Worm (Caenorhabditis elegans) whole organism, young adult: Measurements from ENCODE around the gene Y34B4A.7.
A peak's percentile ranks its signal among the peaks of the same experiment; 100 is the strongest.

Experiments used
- B0019.2 ChIP-seq: fragments of 200-800 bp; sonication (Bioruptor generic); conservative IDR thresholded peaks from 2 replicates; pipeline ENCODE4 v1.3.6; 2022; ENCODE audit warnings: missing genetic modification reagents, missing genetic modification characterization, missing compliant biosample characterization
- C06A6.2 ChIP-seq: fragments of 200-800 bp; sonication (Bioruptor generic); conservative IDR thresholded peaks from 2 replicates; pipeline ENCODE4 v1.3.6; 2022; ENCODE audit warnings: missing genetic modification characterization, missing compliant biosample characterization
- F10E7.11 ChIP-seq: sonication (generic microtip); optimal IDR thresholded peaks from 2 replicates; lab custom pipeline; 2017; ENCODE audit warnings: mild to moderate bottlenecking, missing genetic modification characterization, moderate library complexity, missing compliant biosample characterization
- F37B4.10 ChIP-seq: fragments of 200-800 bp; sonication (Bioruptor generic); IDR thresholded peaks from 2 replicates; pipeline ENCODE4 v1.3.6; 2022; ENCODE audit warnings: missing genetic modification characterization, missing compliant biosample characterization
- F39B2.1 ChIP-seq: fragments of 200-800 bp; sonication (Bioruptor generic); IDR thresholded peaks from 2 replicates; pipeline ENCODE4 v1.3.6; 2022; ENCODE audit warnings: missing genetic modification reagents, missing genetic modification characterization, missing compliant biosample characterization
- F57A8.1 ChIP-seq: fragments of 200-800 bp; sonication (Bioruptor generic); optimal IDR thresholded peaks from 2 replicates; lab custom pipeline; 2018; ENCODE audit warnings: mild to moderate bottlenecking, missing genetic modification characterization, moderate library complexity, missing compliant biosample characterization
- K12H6.12 ChIP-seq: fragments of 200-800 bp; sonication (Bioruptor generic); optimal IDR thresholded peaks from 2 replicates; lab custom pipeline; 2018; ENCODE audit warnings: mild to moderate bottlenecking, missing genetic modification characterization, missing compliant biosample characterization
- Y56A3A.18 ChIP-seq: fragments of 200-800 bp; sonication (Bioruptor generic); IDR thresholded peaks from 2 replicates; pipeline ENCODE4 v1.3.6; 2022; ENCODE audit warnings: missing genetic modification reagents, missing genetic modification characterization, missing compliant biosample characterization
- Y67H2A.10 ChIP-seq: fragments of 200-800 bp; sonication (Bioruptor generic); conservative IDR thresholded peaks from 2 replicates; pipeline ENCODE4 v1.3.6; 2022; ENCODE audit warnings: missing genetic modification reagents, missing genetic modification characterization, missing compliant biosample characterization
- ama-1 ChIP-seq, 3 experiments: fragments of 150-350 bp in 1 of 3; sonication (generic microtip) in 2 of 3; optimal IDR thresholded peaks; 2 replicates each; lab custom pipeline; 2014 to 2018; ENCODE audit warnings: missing biosample characterization in 2 of 3, missing genetic modification characterization in 2 of 3, missing genetic modification reagents in 2 of 3
- attf-5 ChIP-seq: fragments of 200-800 bp; sonication (Bioruptor generic); optimal IDR thresholded peaks from 2 replicates; lab custom pipeline; 2018; ENCODE audit warnings: mild to moderate bottlenecking, missing genetic modification characterization, missing compliant biosample characterization
- ccch-3 ChIP-seq: fragments of 200-800 bp; sonication (Bioruptor generic); optimal IDR thresholded peaks from 2 replicates; lab custom pipeline; 2018; ENCODE audit warnings: mild to moderate bottlenecking, missing genetic modification characterization, missing compliant biosample characterization
- ceh-27 ChIP-seq: fragments of 200-800 bp; sonication (Bioruptor generic); optimal IDR thresholded peaks from 2 replicates; lab custom pipeline; 2018; ENCODE audit warnings: mild to moderate bottlenecking, missing genetic modification characterization, moderate library complexity, missing compliant biosample characterization
- ceh-40 ChIP-seq: fragments of 200-800 bp; sonication (Bioruptor generic); IDR thresholded peaks from 2 replicates; pipeline ENCODE4 v1.3.6; 2022; ENCODE audit warnings: missing genetic modification characterization, missing compliant biosample characterization
- ceh-58 ChIP-seq: fragments of 200-800 bp; sonication (Bioruptor generic); IDR thresholded peaks from 2 replicates; pipeline ENCODE4 v1.3.6; 2022; ENCODE audit warnings: missing genetic modification characterization, missing compliant biosample characterization
- ceh-91 ChIP-seq: fragments of 200-800 bp; sonication (Bioruptor generic); IDR thresholded peaks from 2 replicates; pipeline ENCODE4 v1.3.6; 2022; ENCODE audit warnings: missing genetic modification reagents, missing genetic modification characterization, missing compliant biosample characterization
- chd-7 ChIP-seq: sonication (generic microtip); optimal IDR thresholded peaks from 2 replicates; lab custom pipeline; 2016; ENCODE audit warnings: mild to moderate bottlenecking, missing genetic modification characterization, moderate library complexity, missing compliant biosample characterization
- dox-1 ChIP-seq: fragments of 200-800 bp; sonication (Bioruptor generic); IDR thresholded peaks from 2 replicates; pipeline ENCODE4 v1.3.6; 2022; ENCODE audit warnings: missing genetic modification reagents, missing genetic modification characterization, missing compliant biosample characterization
- dpff-1 ChIP-seq: sonication (generic microtip); optimal IDR thresholded peaks from 2 replicates; lab custom pipeline; 2017; ENCODE audit warnings: mild to moderate bottlenecking, missing genetic modification characterization, missing compliant biosample characterization
- efl-1 ChIP-seq: fragments of 150-350 bp; optimal IDR thresholded peaks from 2 replicates; lab custom pipeline; 2014; ENCODE audit warnings: missing biosample characterization, missing genetic modification reagents, missing genetic modification characterization
- egl-44 ChIP-seq: fragments of 200-800 bp; sonication (Bioruptor generic); IDR thresholded peaks from 2 replicates; pipeline ENCODE4 v1.3.6; 2022; ENCODE audit warnings: missing genetic modification reagents, missing genetic modification characterization, missing compliant biosample characterization
- gei-17 ChIP-seq: fragments of 200-800 bp; sonication (Bioruptor generic); optimal IDR thresholded peaks from 2 replicates; lab custom pipeline; 2018; ENCODE audit warnings: mild to moderate bottlenecking, missing genetic modification characterization, missing compliant biosample characterization
- hlh-12 ChIP-seq: sonication (generic microtip); optimal IDR thresholded peaks from 2 replicates; lab custom pipeline; 2016; ENCODE audit warnings: missing genetic modification characterization, missing compliant biosample characterization
- hmg-1.2 ChIP-seq: fragments of 200-800 bp; sonication (Bioruptor generic); IDR thresholded peaks from 2 replicates; pipeline ENCODE4 v1.3.6; 2022; ENCODE audit warnings: missing genetic modification reagents, missing genetic modification characterization, missing compliant biosample characterization
- hmg-20 ChIP-seq: fragments of 200-800 bp; sonication (Bioruptor generic); IDR thresholded peaks from 2 replicates; pipeline ENCODE4 v1.3.6; 2022; ENCODE audit warnings: missing genetic modification reagents, missing genetic modification characterization, missing compliant biosample characterization
- lin-26 ChIP-seq: fragments of 200-800 bp; sonication (Bioruptor generic); IDR thresholded peaks from 2 replicates; pipeline ENCODE4 v1.3.6; 2022; ENCODE audit warnings: missing genetic modification reagents, missing genetic modification characterization, missing compliant biosample characterization
- lin-35 ChIP-seq, 3 experiments: fragments of 150-350 bp in 2 of 3; sonication (generic microtip) in 1 of 3; optimal IDR thresholded peaks; 2 replicates each; lab custom pipeline; 2014 to 2018; ENCODE audit warnings: missing biosample characterization in 3 of 3, missing genetic modification characterization in 3 of 3, missing genetic modification reagents in 3 of 3
- madf-3 ChIP-seq: fragments of 200-800 bp; sonication (Bioruptor generic); IDR thresholded peaks from 2 replicates; pipeline ENCODE4 v1.3.6; 2022; ENCODE audit warnings: missing genetic modification reagents, missing genetic modification characterization, missing compliant biosample characterization
- madf-8 ChIP-seq: fragments of 200-800 bp; sonication (Bioruptor generic); conservative IDR thresholded peaks from 2 replicates; pipeline ENCODE4 v1.3.6; 2022; ENCODE audit warnings: missing genetic modification reagents, missing genetic modification characterization, missing compliant biosample characterization
- nfya-1 ChIP-seq: sonication (generic microtip); optimal IDR thresholded peaks from 2 replicates; lab custom pipeline; 2017; ENCODE audit warnings: antibody characterized with exemption, missing compliant biosample characterization, missing genetic modification characterization, borderline replicate concordance; ENCODE audit not compliant: insufficient read depth
- nhr-179 ChIP-seq: sonication (generic microtip); optimal IDR thresholded peaks from 2 replicates; lab custom pipeline; 2016; ENCODE audit warnings: mild to moderate bottlenecking, missing genetic modification characterization, missing compliant biosample characterization
- nhr-80 ChIP-seq: sonication (generic microtip); optimal IDR thresholded peaks from 2 replicates; lab custom pipeline; 2016; ENCODE audit warnings: missing genetic modification characterization, missing compliant biosample characterization
- pha-4 ChIP-seq: fragments of 150-350 bp; sonication (generic microtip); optimal IDR thresholded peaks from 2 replicates; lab custom pipeline; 2014; ENCODE audit warnings: missing biosample characterization, missing genetic modification reagents, missing genetic modification characterization
- rcor-1 ChIP-seq: fragments of 200-800 bp; sonication (Bioruptor generic); IDR thresholded peaks from 2 replicates; pipeline ENCODE4 v1.3.6; 2022; ENCODE audit warnings: missing genetic modification reagents, missing genetic modification characterization, missing compliant biosample characterization
- rec-8 ChIP-seq, 2 experiments: sonication (generic microtip); optimal IDR thresholded peaks; 2 replicates each; lab custom pipeline; 2016; ENCODE audit warnings: mild to moderate bottlenecking in 2 of 2, missing genetic modification characterization in 2 of 2, missing genetic modification reagents in 2 of 2, missing genotype in 2 of 2, missing biosample characterization in 1 of 2, missing compliant biosample characterization in 1 of 2, moderate library complexity in 1 of 2
- repo-1 ChIP-seq: sonication (generic microtip); optimal IDR thresholded peaks from 2 replicates; lab custom pipeline; 2017; ENCODE audit warnings: mild to moderate bottlenecking, missing genetic modification characterization, missing compliant biosample characterization
- sdz-38 ChIP-seq: sonication (generic microtip); optimal IDR thresholded peaks from 2 replicates; lab custom pipeline; 2016; ENCODE audit warnings: missing genotype, missing genetic modification characterization, missing compliant biosample characterization
- unc-130 ChIP-seq: sonication (generic microtip); optimal IDR thresholded peaks from 2 replicates; lab custom pipeline; 2016; ENCODE audit warnings: missing genetic modification reagents, missing genetic modification characterization, missing compliant biosample characterization
- zfh-2 ChIP-seq: fragments of 200-800 bp; sonication (Bioruptor generic); conservative IDR thresholded peaks from 2 replicates; pipeline ENCODE4 v1.3.6; 2022; ENCODE audit warnings: missing genetic modification reagents, missing genetic modification characterization, missing compliant biosample characterization

The Y34B4A.7 gene

ce11 chrX:5199245-5199644 is 44.9 kb upstream of the Y34B4A.7 start:
- TF ChIP-seq hmg-20 (no peak), madf-3 (GFP tag; lab: Robert Waterston, UW) (no peak), Y67H2A.10 (GFP tag; lab: Robert Waterston, UW) (no peak)

ce11 chrX:5199825-5200373 is 44.2 kb upstream of the Y34B4A.7 start:
- TF ChIP-seq pha-4 (tag; lab: Kevin White, UChicago): no peak
- no peak for TF ChIP-seq sdz-38 (tag; lab: Kevin White, UChicago)
- TF ChIP-seq F39B2.1 (GFP tag; lab: Robert Waterston, UW): no peak
- no peak for TF ChIP-seq ceh-40 (GFP tag; lab: Robert Waterston, UW)
- no peak for TF ChIP-seq ama-1 (optimal IDR thresholded peaks at IDR 0.05; lab: Kevin White, UChicago)
- no peak for TF ChIP-seq ama-1 (GFP tag; optimal IDR thresholded peaks at IDR 0.05; lab: Kevin White, UChicago)
- TF ChIP-seq F57A8.1: no peak
- TF ChIP-seq egl-44 (GFP tag; lab: Robert Waterston, UW): no peak
- no peak for TF ChIP-seq lin-26 (GFP tag; lab: Robert Waterston, UW)
- TF ChIP-seq ceh-91: no peak
- no peak for TF ChIP-seq dox-1 (GFP tag; lab: Robert Waterston, UW)
- TF ChIP-seq rcor-1 (GFP tag; lab: Robert Waterston, UW): no peak
- no peak for TF ChIP-seq B0019.2 (GFP tag; lab: Robert Waterston, UW)
- TF ChIP-seq unc-130 (GFP tag; lab: Kevin White, UChicago): no peak
- no peak for TF ChIP-seq hlh-12
- no peak for TF ChIP-seq efl-1 (GFP tag; lab: Kevin White, UChicago)

DNA sequence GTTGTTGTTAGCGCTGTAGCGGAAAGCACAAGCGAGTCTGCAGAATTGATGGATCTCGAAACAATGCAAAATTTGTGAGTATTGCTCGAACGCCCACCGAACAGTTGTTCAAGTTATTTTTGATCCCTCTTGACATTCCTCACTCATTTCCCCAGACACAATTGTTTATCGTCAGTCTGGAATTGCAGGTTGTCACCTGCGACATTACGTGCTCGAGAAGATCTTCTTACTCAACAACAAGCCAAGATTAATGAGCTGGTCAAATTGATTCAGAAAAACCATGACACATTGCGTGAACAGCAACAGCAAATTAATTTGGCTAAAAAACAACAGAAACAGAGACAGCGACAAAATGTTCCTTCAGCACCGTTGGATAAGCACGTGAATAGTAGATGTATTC is 42.3 kb upstream of the Y34B4A.7 start:
- no peak for TF ChIP-seq repo-1 (tag; lab: Kevin White, UChicago)
- TF ChIP-seq K12H6.12 (tag; lab: Kevin White, UChicago): peak; percentile 34

ce11 chrX:5202399-5202798 is 41.7 kb upstream of the Y34B4A.7 start:
- TF ChIP-seq nhr-80 (tag; lab: Kevin White, UChicago) (peak; percentile 41), nhr-179 (tag; lab: Kevin White, UChicago) (no peak), nfya-1 (tag; lab: Kevin White, UChicago) (no peak), lin-35 (GFP tag; optimal IDR thresholded peaks at IDR 0.05; lab: Kevin White, UChicago) (no peak)

DNA sequence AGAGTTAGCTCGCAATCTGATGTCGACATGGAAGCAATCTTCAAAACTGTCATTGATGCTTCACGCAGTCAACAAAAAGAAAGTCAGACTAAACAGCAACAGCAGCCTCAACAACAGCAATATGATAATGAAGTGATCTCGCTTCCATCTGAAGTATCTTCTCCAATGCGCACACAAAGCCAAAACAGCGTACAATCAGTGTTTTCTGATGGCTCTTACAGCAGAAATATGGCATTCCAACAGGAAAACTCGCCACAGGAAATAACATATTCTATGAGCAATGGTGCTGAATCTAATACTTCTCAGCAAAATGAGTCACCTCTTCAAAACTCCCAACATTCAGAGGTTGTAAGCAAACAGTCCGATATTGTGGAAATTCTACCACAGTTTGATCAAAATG is 41.2 kb upstream of the Y34B4A.7 start:
- TF ChIP-seq madf-8 (GFP tag; lab: Robert Waterston, UW) (no peak), C06A6.2 (GFP tag; lab: Robert Waterston, UW) (no peak), ccch-3 (GFP tag; lab: Kevin White, UChicago) (no peak), dpff-1 (tag; lab: Kevin White, UChicago) (no peak), rec-8 (tag; optimal IDR thresholded peaks at IDR 0.05; lab: Kevin White, UChicago) (no peak), efl-1 (GFP tag; lab: Kevin White, UChicago) (no peak), gei-17 (GFP tag; lab: Kevin White, UChicago) (no peak)

DNA sequence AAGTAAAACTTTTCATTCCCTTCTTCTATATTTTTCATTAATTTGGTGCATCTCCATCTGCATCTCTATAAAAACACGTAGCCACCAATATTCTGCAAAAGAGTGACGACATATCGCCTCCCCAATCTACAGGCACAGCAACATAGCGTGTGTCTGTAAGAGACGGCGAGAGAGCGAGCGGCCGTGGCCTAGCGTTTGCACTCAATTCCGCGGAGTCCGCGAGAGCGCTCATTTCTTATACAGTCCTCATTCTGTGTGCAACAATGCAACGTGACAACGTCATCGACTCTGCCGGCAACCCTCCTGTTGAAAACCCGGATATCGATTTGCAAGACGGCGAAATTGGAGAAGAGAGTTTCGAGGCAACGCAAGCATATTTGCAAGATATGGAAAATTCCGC is 38.6 kb upstream of the Y34B4A.7 start, which contains the start of gene H28G03.2:
TSS of gene H28G03.2 (plus strand) at position 200 of the 400 bp plus-strand sequence.
- TF ChIP-seq nhr-80 (tag; lab: Kevin White, UChicago): peak; percentile 39
- TF ChIP-seq ceh-27 (GFP tag; lab: Kevin White, UChicago): peak; percentile 40
- TF ChIP-seq F10E7.11: no peak
- TF ChIP-seq zfh-2 (GFP tag; lab: Robert Waterston, UW): peak; percentile 82
- no peak for TF ChIP-seq chd-7 (tag; lab: Kevin White, UChicago)
- TF ChIP-seq ceh-58: no peak
- peak; percentile 59; the same call in 1 of the 2 replicates for TF ChIP-seq hmg-1.2 (GFP tag; lab: Robert Waterston, UW)
- no peak for TF ChIP-seq F37B4.10 (GFP tag; lab: Robert Waterston, UW)
- TF ChIP-seq attf-5: peak; percentile 29
- peak; percentile 52 for TF ChIP-seq dox-1 (GFP tag; lab: Robert Waterston, UW)
- no peak for TF ChIP-seq Y56A3A.18 (GFP tag; lab: Robert Waterston, UW)
